Fruit fly (Drosophila melanogaster): ENCODE measurements around the gene CG17375.

Gene CG17375

DNA sequence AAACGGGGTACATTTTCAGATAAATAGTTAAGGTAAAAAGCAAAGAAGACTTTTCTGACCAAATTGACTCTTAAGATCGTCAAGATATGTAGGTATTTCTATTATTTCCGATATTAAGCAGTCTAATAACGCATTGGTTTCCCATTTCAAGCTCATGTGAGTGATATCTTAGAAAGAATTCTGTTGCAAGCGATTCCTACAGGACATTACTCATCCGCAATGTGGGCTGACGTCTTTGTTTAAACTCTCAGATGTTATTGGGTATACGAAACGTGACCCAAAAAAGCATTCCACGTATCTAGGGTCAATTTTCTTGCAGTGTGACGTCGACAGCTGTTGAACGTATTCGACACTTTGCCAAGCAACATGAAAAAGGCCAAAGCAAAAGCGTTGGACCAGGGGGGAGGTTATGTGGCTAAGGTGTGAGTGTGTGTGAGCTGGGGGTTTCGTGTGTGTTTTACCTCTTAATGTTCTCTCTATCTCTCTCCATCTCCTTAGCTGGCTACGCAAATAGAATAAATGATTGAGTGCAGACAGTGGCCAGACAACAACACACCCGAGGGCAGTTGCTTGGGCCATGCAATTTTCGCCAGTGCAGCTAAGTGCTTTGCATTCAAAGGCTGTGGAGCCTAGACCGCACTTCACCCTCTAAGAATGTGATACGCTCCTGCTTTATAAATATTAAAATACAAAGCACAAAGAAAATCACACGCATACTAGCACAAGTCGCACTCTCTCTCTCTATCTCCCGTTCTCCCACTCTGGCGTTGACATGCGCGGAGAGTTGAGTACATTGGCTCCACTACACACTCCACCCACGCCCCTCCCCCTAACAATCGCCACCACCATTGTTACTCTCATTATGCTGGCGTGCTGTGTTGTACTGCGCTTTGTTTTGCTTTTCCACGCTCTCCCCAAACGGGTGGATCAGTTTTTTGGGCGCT, 18.3 kb downstream of the CG17375 start (continued):
- TF ChIP-seq Eip74EF (GFP tag; optimal IDR thresholded peaks at IDR 0.05) (peak in 1 of 2 experiments; percentile 96), NFAT (GFP tag; IDR thresholded peaks at IDR 0.05) (peak; percentile 81), CG14860 (GFP tag; IDR thresholded peaks at IDR 0.05; ENCODE audit: partially characterized antibody) (0 out of 3 replicates have a peak, but pooled peaks have one; percentile 58), Sry-δ (GFP tag; optimal IDR thresholded peaks at IDR 0.05) (peak; percentile 70), CG14441 (GFP tag; IDR thresholded peaks at IDR 0.05) (peak; percentile 81), Hsf (GFP tag; optimal IDR thresholded peaks at IDR 0.05) (peak; percentile 97), CG17829 (tag; optimal IDR thresholded peaks at IDR 0.05) (peak; percentile 94), CG17385 (GFP tag; optimal IDR thresholded peaks at IDR 0.05) (peak; percentile 91), CG11695 (GFP tag; IDR thresholded peaks at IDR 0.05) (peak; percentile 93), abd-A (tag; optimal IDR thresholded peaks at IDR 0.05) (peak; percentile 95), YL-1 (GFP tag; optimal IDR thresholded peaks at IDR 0.05) (peak; percentile 79), tgo (GFP tag; IDR thresholded peaks at IDR 0.05) (peak; percentile 84), sima (GFP tag; optimal IDR thresholded peaks at IDR 0.05) (peak; percentile 88), Max (GFP tag; optimal IDR thresholded peaks at IDR 0.05) (peak; percentile 93), CG12071 (GFP tag; optimal IDR thresholded peaks at IDR 0.05) (peak; percentile 87), CG7745 (tag; optimal IDR thresholded peaks at IDR 0.05) (no peak), CG9215 (GFP tag; IDR thresholded peaks at IDR 0.05) (peak; percentile 92), unpg (GFP tag; optimal IDR thresholded peaks at IDR 0.05) (peak; percentile 88), CG7839 (tag; optimal IDR thresholded peaks at IDR 0.05) (peak; percentile 98), wek (GFP tag; optimal IDR thresholded peaks at IDR 0.05) (peak; percentile 36), HLH3B (GFP tag; IDR thresholded peaks at IDR 0.05) (peak; percentile 82), Sox102F (GFP tag; optimal IDR thresholded peaks at IDR 0.05) (peak; percentile 92), CG18599 (GFP tag; optimal IDR thresholded peaks at IDR 0.05) (peak; percentile 93), Dip3 (GFP tag; optimal IDR thresholded peaks at IDR 0.05) (peak; percentile 96), run (tag; optimal IDR thresholded peaks at IDR 0.05) (peak; percentile 87), NC2α (GFP tag; optimal IDR thresholded peaks at IDR 0.05) (peak; percentile 86), HLHmδ (GFP tag; optimal IDR thresholded peaks at IDR 0.05) (no peak), Fer2 (tag; optimal IDR thresholded peaks at IDR 0.05) (peak; percentile 89), dmrt11E (tag; optimal IDR thresholded peaks at IDR 0.05) (peak; percentile 86), CG12744 (GFP tag; optimal IDR thresholded peaks at IDR 0.05) (peak; percentile 95), Atf-2 (GFP tag; optimal IDR thresholded peaks at IDR 0.05) (peak; percentile 97), btn (GFP tag; optimal IDR thresholded peaks at IDR 0.05) (peak; percentile 87), B-H1 (GFP tag; IDR thresholded peaks at IDR 0.05) (peak; percentile 82), p53 (GFP tag; optimal IDR thresholded peaks at IDR 0.05) (peak; percentile 87), so (GFP tag; IDR thresholded peaks at IDR 0.05) (peak; percentile 82; the same call in 2 of the 3 replicates), CG8944 (GFP tag; optimal IDR thresholded peaks at IDR 0.05) (peak; percentile 96), twi (tag; optimal IDR thresholded peaks at IDR 0.05) (peak; percentile 91), dm (GFP tag; optimal IDR thresholded peaks at IDR 0.05) (peak; percentile 94), fu2 (GFP tag; optimal IDR thresholded peaks at IDR 0.05) (peak; percentile 97), z (GFP tag; IDR thresholded peaks at IDR 0.05) (peak; percentile 94), CG16863 (GFP tag; optimal IDR thresholded peaks at IDR 0.05) (peak; percentile 97), CG34224 (GFP tag; IDR thresholded peaks at IDR 0.05; ENCODE audit: partially characterized antibody) (peak; percentile 64; the same call in 1 of the 3 replicates), CG3726 (GFP tag; IDR thresholded peaks at IDR 0.05) (peak; percentile 57; the same call in 2 of the 3 replicates), pan (optimal IDR thresholded peaks at IDR 0.05) (no peak), pan (GFP tag; optimal IDR thresholded peaks at IDR 0.05 in 1 of 2, IDR thresholded peaks at IDR 0.05 in 1 of 2) (peak in 1 of 2 experiments; percentile 81), Aef1 (GFP tag; IDR thresholded peaks at IDR 0.05) (peak; percentile 85), CG18476 (GFP tag; optimal IDR thresholded peaks at IDR 0.05) (peak; percentile 92), Hey (tag; optimal IDR thresholded peaks at IDR 0.05) (peak; percentile 78)
